Fruit fly (Drosophila melanogaster) whole organism, embryonic: ENCODE data around the gene CG2182.
A peak's percentile ranks its signal among the peaks of the same experiment; 100 is the strongest.

Experiments used
- Ada2b ChIP-seq: fragments of 200-800 bp; sonication (Bioruptor generic); IDR thresholded peaks from 2 replicates; pipeline ENCODE4 v1.3.6; 2022; ENCODE audit warnings: missing biosample characterization, missing genetic modification characterization
- Asciz ChIP-seq: fragments of 200-800 bp; sonication (Bioruptor generic); optimal IDR thresholded peaks from 2 replicates; lab custom pipeline; 2017; ENCODE audit warnings: missing biosample characterization, mild to moderate bottlenecking, missing genetic modification characterization, missing genetic modification reagents
- CG11085 ChIP-seq: fragments of 200-800 bp; sonication (Bioruptor generic); IDR thresholded peaks from 2 replicates; pipeline ENCODE4 v1.3.6; 2022; ENCODE audit warnings: missing biosample characterization, missing genetic modification characterization
- CG11504 ChIP-seq: fragments of 200-800 bp; sonication (Bioruptor generic); optimal IDR thresholded peaks from 3 replicates; lab custom pipeline; 2019; ENCODE audit warnings: missing biosample characterization, mild to moderate bottlenecking, missing genetic modification characterization, moderate library complexity
- CG12942 ChIP-seq: fragments of 200-800 bp; sonication (Bioruptor generic); optimal IDR thresholded peaks from 3 replicates; lab custom pipeline; 2016; ENCODE audit warnings: missing biosample characterization, missing genetic modification characterization
- CG14860 ChIP-seq: fragments of 200-800 bp; sonication (Bioruptor generic); IDR thresholded peaks from 3 replicates; pipeline ENCODE4 v1.3.6; 2022; ENCODE audit warnings: missing biosample characterization, missing genetic modification characterization; ENCODE audit not compliant: partially characterized antibody
- CG17186 ChIP-seq: fragments of 200-800 bp; sonication (Bioruptor generic); optimal IDR thresholded peaks from 3 replicates; lab custom pipeline; 2017; ENCODE audit warnings: missing biosample characterization, missing genetic modification reagents, missing genetic modification characterization
- CG17328 ChIP-seq: fragments of 200-800 bp; sonication (Bioruptor generic); IDR thresholded peaks from 2 replicates; pipeline ENCODE4 v1.3.6; 2022; ENCODE audit warnings: missing biosample characterization, missing genetic modification characterization
- CG18011 ChIP-seq: fragments of 200-800 bp; sonication (Bioruptor generic); optimal IDR thresholded peaks from 2 replicates; lab custom pipeline; 2017; ENCODE audit warnings: missing biosample characterization, missing genetic modification characterization, mild to moderate bottlenecking, moderate library complexity, missing genotype
- CG2202 ChIP-seq: fragments of 200-800 bp; sonication (Bioruptor generic); optimal IDR thresholded peaks from 2 replicates; lab custom pipeline; 2018; ENCODE audit warnings: missing biosample characterization, mild to moderate bottlenecking, missing genetic modification characterization
- CG30020 ChIP-seq: fragments of 200-800 bp; optimal IDR thresholded peaks from 2 replicates; lab custom pipeline; 2019; ENCODE audit warnings: missing biosample characterization, mild to moderate bottlenecking, missing genetic modification characterization, moderate library complexity
- CG32532 ChIP-seq: fragments of 200-800 bp; sonication (Bioruptor generic); IDR thresholded peaks from 2 replicates; pipeline ENCODE4 v1.3.6; 2022; ENCODE audit warnings: missing biosample characterization, missing genetic modification characterization
- CG3847 ChIP-seq: fragments of 200-800 bp; sonication (Bioruptor generic); IDR thresholded peaks from 2 replicates; pipeline ENCODE4 v1.3.6; 2022; ENCODE audit warnings: missing biosample characterization, missing genetic modification characterization
- CG5245 ChIP-seq: fragments of 200-800 bp; sonication (Bioruptor generic); optimal IDR thresholded peaks from 3 replicates; lab custom pipeline; 2016; ENCODE audit warnings: missing biosample characterization, missing genetic modification characterization
- CG8089 ChIP-seq: fragments of 200-800 bp; sonication (Bioruptor generic); optimal IDR thresholded peaks from 3 replicates; lab custom pipeline; 2016; ENCODE audit warnings: missing biosample characterization, missing genetic modification characterization
- CG8281 ChIP-seq: fragments of 200-800 bp; sonication (Bioruptor generic); optimal IDR thresholded peaks from 2 replicates; lab custom pipeline; 2018; ENCODE audit warnings: missing biosample characterization, mild to moderate bottlenecking, missing genetic modification characterization, moderate library complexity
- CG8359 ChIP-seq: fragments of 200-800 bp; sonication (Bioruptor generic); optimal IDR thresholded peaks from 2 replicates; lab custom pipeline; 2017; ENCODE audit warnings: missing biosample characterization, mild to moderate bottlenecking, missing genetic modification characterization, borderline replicate concordance
- CG8478 ChIP-seq: fragments of >200 bp; optimal IDR thresholded peaks from 2 replicates; lab custom pipeline; 2018
- CrebB ChIP-seq: fragments of 200-800 bp; sonication (Bioruptor generic); optimal IDR thresholded peaks from 3 replicates; lab custom pipeline; 2018; ENCODE audit warnings: missing biosample characterization, mild to moderate bottlenecking, missing genetic modification characterization
- D19B ChIP-seq: fragments of 200-800 bp; sonication (Bioruptor generic); optimal IDR thresholded peaks from 2 replicates; lab custom pipeline; 2017; ENCODE audit warnings: missing biosample characterization, mild to moderate bottlenecking, missing genetic modification characterization
- Elba2 ChIP-seq: fragments of 200-800 bp; sonication (Bioruptor generic); optimal IDR thresholded peaks from 3 replicates; lab custom pipeline; 2016; ENCODE audit warnings: missing biosample characterization, missing genetic modification characterization
- Mad ChIP-seq: fragments of 200-800 bp; sonication (Bioruptor generic); optimal IDR thresholded peaks from 2 replicates; lab custom pipeline; 2016; ENCODE audit warnings: missing biosample characterization, missing genetic modification characterization
- Pdp1 ChIP-seq, 2 experiments: fragments of 200-800 bp; sonication (Bioruptor generic); optimal IDR thresholded peaks; 3 replicates each; lab custom pipeline; 2016; ENCODE audit warnings: missing biosample characterization in 2 of 2, missing genetic modification characterization in 2 of 2, mild to moderate bottlenecking in 1 of 2, moderate library complexity in 1 of 2
- Sox102F ChIP-seq: fragments of 200-800 bp; sonication (Bioruptor generic); optimal IDR thresholded peaks from 2 replicates; lab custom pipeline; 2018; ENCODE audit warnings: missing biosample characterization, mild to moderate bottlenecking, missing genetic modification characterization, moderate library complexity
- Trl ChIP-seq, 3 experiments: fragments of >200 bp in 2 of 3; fragments of 200-800 bp in 1 of 3; sonication (Bioruptor generic) in 1 of 3; optimal IDR thresholded peaks; 2 replicates in 1 of 3; 3 replicates in 2 of 3; lab custom pipeline; 2016 to 2017; ENCODE audit warnings: missing biosample characterization in 1 of 3, missing genetic modification characterization in 1 of 3
- al ChIP-seq: fragments of 200-800 bp; sonication (Bioruptor generic); IDR thresholded peaks from 2 replicates; pipeline ENCODE4 v1.3.6; 2022; ENCODE audit warnings: missing biosample characterization, missing genetic modification characterization
- ap ChIP-seq: fragments of 200-800 bp; sonication (Bioruptor generic); IDR thresholded peaks from 2 replicates; pipeline ENCODE4 v1.3.6; 2022; ENCODE audit warnings: missing biosample characterization, missing genetic modification characterization
- ara ChIP-seq: fragments of 200-800 bp; sonication (Bioruptor generic); IDR thresholded peaks from 2 replicates; pipeline ENCODE4 v1.3.6; 2022; ENCODE audit warnings: missing biosample characterization, missing genetic modification characterization
- btn ChIP-seq: fragments of 200-800 bp; sonication (Bioruptor generic); optimal IDR thresholded peaks from 2 replicates; lab custom pipeline; 2016; ENCODE audit warnings: missing biosample characterization, missing genetic modification characterization
- cg ChIP-seq: fragments of 200-800 bp; sonication (Bioruptor generic); optimal IDR thresholded peaks from 3 replicates; lab custom pipeline; 2019; ENCODE audit warnings: missing biosample characterization, mild to moderate bottlenecking, missing genetic modification characterization, moderate library complexity
- crol ChIP-seq: fragments of 200-800 bp; sonication (Bioruptor generic); IDR thresholded peaks from 2 replicates; pipeline ENCODE4 v1.3.6; 2022; ENCODE audit warnings: missing biosample characterization, missing genetic modification characterization
- esg ChIP-seq: fragments of 200-800 bp; sonication (Bioruptor generic); conservative IDR thresholded peaks from 2 replicates; pipeline ENCODE4 v1.3.6; 2022; ENCODE audit warnings: missing biosample characterization, missing genetic modification characterization
- eve ChIP-seq, 2 experiments: fragments of >200 bp; optimal IDR thresholded peaks; 2 replicates each; lab custom pipeline; 2017; ENCODE audit warnings: missing biosample characterization in 2 of 2, missing genetic modification characterization in 2 of 2
- fd102C ChIP-seq: fragments of 200-800 bp; sonication (Bioruptor generic); optimal IDR thresholded peaks from 2 replicates; lab custom pipeline; 2018; ENCODE audit warnings: missing biosample characterization, mild to moderate bottlenecking, missing genetic modification characterization, moderate library complexity
- fd3F ChIP-seq: fragments of 200-800 bp; sonication (Bioruptor generic); optimal IDR thresholded peaks from 2 replicates; lab custom pipeline; 2018; ENCODE audit warnings: missing biosample characterization, mild to moderate bottlenecking, missing genetic modification characterization, moderate library complexity
- fd64A ChIP-seq: fragments of 200-800 bp; sonication (Bioruptor generic); optimal IDR thresholded peaks from 3 replicates; lab custom pipeline; 2018; ENCODE audit warnings: missing biosample characterization, mild to moderate bottlenecking, missing genetic modification characterization
- fru ChIP-seq: fragments of >200 bp; optimal IDR thresholded peaks from 2 replicates; lab custom pipeline; 2017
- ind ChIP-seq: fragments of 200-800 bp; sonication (Bioruptor generic); optimal IDR thresholded peaks from 3 replicates; lab custom pipeline; 2016; ENCODE audit warnings: missing biosample characterization, missing genetic modification characterization
- insv ChIP-seq, 2 experiments: fragments of 200-800 bp; sonication (Bioruptor generic); optimal IDR thresholded peaks; 3 replicates each; lab custom pipeline; 2016 to 2018; ENCODE audit warnings: missing biosample characterization in 2 of 2, missing genetic modification characterization in 2 of 2
- lbe ChIP-seq: fragments of 200-800 bp; sonication (Bioruptor generic); optimal IDR thresholded peaks from 2 replicates; lab custom pipeline; 2016; ENCODE audit warnings: missing biosample characterization, mild to moderate bottlenecking, missing genetic modification characterization
- nerfin-1 ChIP-seq: fragments of 200-800 bp; sonication (Bioruptor generic); optimal IDR thresholded peaks from 3 replicates; lab custom pipeline; 2019; ENCODE audit warnings: missing biosample characterization, mild to moderate bottlenecking, missing genetic modification characterization, moderate library complexity
- odd ChIP-seq: fragments of 200-800 bp; sonication (Bioruptor generic); optimal IDR thresholded peaks from 2 replicates; lab custom pipeline; 2017; ENCODE audit warnings: missing biosample characterization, mild to moderate bottlenecking, missing genetic modification characterization
- pita ChIP-seq: fragments of 200-800 bp; sonication (Bioruptor generic); optimal IDR thresholded peaks from 2 replicates; lab custom pipeline; 2017; ENCODE audit warnings: missing biosample characterization, mild to moderate bottlenecking, missing genetic modification characterization
- pum ChIP-seq: fragments of 200-800 bp; sonication (Bioruptor generic); optimal IDR thresholded peaks from 2 replicates; lab custom pipeline; 2016; ENCODE audit warnings: missing biosample characterization, missing genetic modification characterization
- salm ChIP-seq: fragments of 200-800 bp; sonication (Bioruptor generic); optimal IDR thresholded peaks from 2 replicates; lab custom pipeline; 2018; ENCODE audit warnings: missing biosample characterization, mild to moderate bottlenecking, missing genetic modification characterization
- sima ChIP-seq: fragments of 200-800 bp; sonication (Bioruptor generic); optimal IDR thresholded peaks from 2 replicates; lab custom pipeline; 2016; ENCODE audit warnings: missing biosample characterization, missing genetic modification characterization
- tgo ChIP-seq: fragments of 200-800 bp; sonication (Bioruptor generic); IDR thresholded peaks from 3 replicates; pipeline ENCODE4 v1.3.6; 2022; ENCODE audit warnings: missing biosample characterization, missing genetic modification characterization
- ttk ChIP-seq: fragments of 200-800 bp; sonication (Bioruptor generic); IDR thresholded peaks from 2 replicates; pipeline ENCODE4 v2.1.2; 2022; ENCODE audit warnings: missing biosample characterization, missing genetic modification characterization
- tup ChIP-seq: fragments of 200-800 bp; sonication (Bioruptor generic); optimal IDR thresholded peaks from 2 replicates; lab custom pipeline; 2016; ENCODE audit warnings: missing biosample characterization, mild to moderate bottlenecking, missing genetic modification characterization, moderate library complexity
- usp ChIP-seq: fragments of >200 bp; optimal IDR thresholded peaks from 2 replicates; lab custom pipeline; 2017; ENCODE audit warnings: missing biosample characterization, missing genetic modification characterization
- vnd ChIP-seq: fragments of 200-800 bp; sonication (Bioruptor generic); IDR thresholded peaks from 3 replicates; pipeline ENCODE4 v1.3.6; 2022; ENCODE audit warnings: missing biosample characterization, missing genetic modification characterization; ENCODE audit not compliant: partially characterized antibody

CG2182 gene

dm6 chr3R:5654692-5655181 lies 5.0 kb downstream of the CG2182 start, which contains the start of the genes elm and MED27 (continued):
- TF ChIP-seq CG32532 (GFP tag; lab: Robert Waterston, UW) (peak; percentile 94), lbe (peak; percentile 89), Pdp1 (GFP tag; optimal IDR thresholded peaks at IDR 0.05; lab: Kevin White, UChicago) (peak; percentile 91 to 96), fru (lab: Kevin White, UChicago) (no peak), CG8478 (no peak), Sox102F (peak; percentile 92), CG11504 (tag; lab: Kevin White, UChicago) (peak; percentile 89), insv (GFP tag; optimal IDR thresholded peaks at IDR 0.05; lab: Kevin White, UChicago) (peak in 1 of 2 experiments; percentile 73), tgo (GFP tag; lab: Robert Waterston, UW) (peak; percentile 94), CG5245 (GFP tag; lab: Kevin White, UChicago) (peak; percentile 88), CG3847 (GFP tag; lab: Robert Waterston, UW) (peak; percentile 96), nerfin-1 (peak; percentile 84), CG11085 (peak; percentile 91), CG2202 (tag; lab: Kevin White, UChicago) (peak; percentile 86), sima (GFP tag; lab: Kevin White, UChicago) (peak; percentile 41), eve (GFP tag; optimal IDR thresholded peaks at IDR 0.05; lab: Kevin White, UChicago) (peak in 1 of 2 experiments; percentile 66), ttk (GFP tag; lab: Robert Waterston, UW) (peak; percentile 89), Elba2 (GFP tag; lab: Kevin White, UChicago) (peak; percentile 79), odd (GFP tag; lab: Kevin White, UChicago) (peak; percentile 49), salm (tag; lab: Kevin White, UChicago) (peak; percentile 76), crol (GFP tag; lab: Robert Waterston, UW) (peak; percentile 59; the same call in 1 of the 2 replicates), CrebB (tag; lab: Kevin White, UChicago) (peak; percentile 59), pum (GFP tag; lab: Kevin White, UChicago) (peak; percentile 94), CG17186 (peak; percentile 82), cg (GFP tag; lab: Kevin White, UChicago) (peak; percentile 24), pita (GFP tag; lab: Kevin White, UChicago) (no peak), CG30020 (tag; lab: Kevin White, UChicago) (peak; percentile 85), Asciz (GFP tag; lab: Kevin White, UChicago) (peak; percentile 67), CG12942 (GFP tag; lab: Kevin White, UChicago) (peak; percentile 92), ara (GFP tag; lab: Robert Waterston, UW) (peak; percentile 90), CG8089 (GFP tag; lab: Kevin White, UChicago) (peak; percentile 83), CG18011 (peak; percentile 84), al (GFP tag; lab: Robert Waterston, UW) (peak; percentile 94), fd3F (GFP tag; lab: Kevin White, UChicago) (peak; percentile 91), Ada2b (GFP tag; lab: Robert Waterston, UW) (peak; percentile 92), CG8281 (tag; lab: Kevin White, UChicago) (peak; percentile 69), ind (GFP tag; lab: Kevin White, UChicago) (peak; percentile 95), fd64A (no peak), ap (GFP tag; lab: Robert Waterston, UW) (peak; percentile 83), Trl (optimal IDR thresholded peaks at IDR 0.05; lab: Kevin White, UChicago) (no peak), Trl (GFP tag; optimal IDR thresholded peaks at IDR 0.05; lab: Kevin White, UChicago) (peak; percentile 93), tup (GFP tag; lab: Kevin White, UChicago) (peak; percentile 73), esg (GFP tag; lab: Robert Waterston, UW) (peak; percentile 93), CG14860 (peak; percentile 94), fd102C (GFP tag; lab: Kevin White, UChicago) (peak; percentile 79), CG17328 (GFP tag; lab: Robert Waterston, UW) (peak; percentile 82), D19B (peak; percentile 72), usp (GFP tag; lab: Kevin White, UChicago) (no peak), CG8359 (GFP tag; lab: Kevin White, UChicago) (peak; percentile 69), vnd (GFP tag; lab: Robert Waterston, UW) (peak; percentile 93), btn (GFP tag; lab: Kevin White, UChicago) (peak; percentile 71), Mad (GFP tag; lab: Kevin White, UChicago) (peak; percentile 94)
